Worm (Caenorhabditis elegans) whole organism, young adult: ENCODE data around the gene fipr-29.

Source experiments
- C06A6.2 ChIP-seq: fragments of 200-800 bp; sonication (Bioruptor generic); conservative IDR thresholded peaks from 2 replicates; pipeline ENCODE4 v1.3.6; 2022; ENCODE audit warnings: missing genetic modification characterization, missing compliant biosample characterization
- C17E4.6 ChIP-seq: fragments of 200-800 bp; sonication (Bioruptor generic); IDR thresholded peaks from 2 replicates; pipeline ENCODE4 v1.3.6; 2022; ENCODE audit warnings: missing genetic modification reagents, missing genetic modification characterization, missing compliant biosample characterization
- T07F8.4 ChIP-seq: sonication (generic microtip); optimal IDR thresholded peaks from 2 replicates; lab custom pipeline; 2016; ENCODE audit warnings: mild to moderate bottlenecking, missing genetic modification characterization, moderate library complexity, missing compliant biosample characterization
- athp-1 ChIP-seq: sonication (generic microtip); optimal IDR thresholded peaks from 2 replicates; lab custom pipeline; 2017; ENCODE audit warnings: mild to moderate bottlenecking, missing genetic modification characterization, missing compliant biosample characterization
- ceh-58 ChIP-seq: fragments of 200-800 bp; sonication (Bioruptor generic); IDR thresholded peaks from 2 replicates; pipeline ENCODE4 v1.3.6; 2022; ENCODE audit warnings: missing genetic modification characterization, missing compliant biosample characterization
- hmg-20 ChIP-seq: fragments of 200-800 bp; sonication (Bioruptor generic); IDR thresholded peaks from 2 replicates; pipeline ENCODE4 v1.3.6; 2022; ENCODE audit warnings: missing genetic modification reagents, missing genetic modification characterization, missing compliant biosample characterization
- madf-3 ChIP-seq: fragments of 200-800 bp; sonication (Bioruptor generic); IDR thresholded peaks from 2 replicates; pipeline ENCODE4 v1.3.6; 2022; ENCODE audit warnings: missing genetic modification reagents, missing genetic modification characterization, missing compliant biosample characterization
- nfya-2 ChIP-seq: fragments of 200-800 bp; sonication (Bioruptor generic); IDR thresholded peaks from 2 replicates; pipeline ENCODE4 v1.3.6; 2022; ENCODE audit warnings: missing genetic modification reagents, missing genetic modification characterization, missing compliant biosample characterization
- pha-4 ChIP-seq: fragments of 150-350 bp; sonication (generic microtip); optimal IDR thresholded peaks from 2 replicates; lab custom pipeline; 2014; ENCODE audit warnings: missing biosample characterization, missing genetic modification reagents, missing genetic modification characterization
- rpc-1 ChIP-seq, 2 experiments: fragments of 150-350 bp in 1 of 2; sonication (generic microtip) in 1 of 2; optimal IDR thresholded peaks; 2 replicates each; lab custom pipeline; 2014 to 2018; ENCODE audit warnings: missing biosample characterization in 1 of 2, missing genetic modification characterization in 1 of 2, missing genetic modification reagents in 1 of 2, missing genotype in 1 of 2
- snpc-4 ChIP-seq, 5 experiments: fragments of 150-350 bp in 1 of 5; sonication (generic microtip) in 4 of 5; optimal IDR thresholded peaks; 2 replicates each; lab custom pipeline; 2014 to 2018; ENCODE audit warnings: missing genetic modification characterization in 5 of 5, missing biosample characterization in 3 of 5, antibody characterized with exemption in 2 of 5, mild to moderate bottlenecking in 2 of 5, missing compliant biosample characterization in 2 of 5, missing genotype in 2 of 5, moderate library complexity in 2 of 5, missing genetic modification reagents in 1 of 5
- unc-130 ChIP-seq: sonication (generic microtip); optimal IDR thresholded peaks from 2 replicates; lab custom pipeline; 2016; ENCODE audit warnings: missing genetic modification reagents, missing genetic modification characterization, missing compliant biosample characterization
- unc-62 ChIP-seq: fragments of 150-350 bp; optimal IDR thresholded peaks from 2 replicates; lab custom pipeline; 2014; ENCODE audit warnings: missing biosample characterization, missing genetic modification reagents, missing genetic modification characterization
- xnd-1 ChIP-seq: sonication (generic microtip); optimal IDR thresholded peaks from 2 replicates; lab custom pipeline; 2016; ENCODE audit warnings: missing genotype, missing genetic modification reagents, missing genetic modification characterization, missing compliant biosample characterization

DNA sequence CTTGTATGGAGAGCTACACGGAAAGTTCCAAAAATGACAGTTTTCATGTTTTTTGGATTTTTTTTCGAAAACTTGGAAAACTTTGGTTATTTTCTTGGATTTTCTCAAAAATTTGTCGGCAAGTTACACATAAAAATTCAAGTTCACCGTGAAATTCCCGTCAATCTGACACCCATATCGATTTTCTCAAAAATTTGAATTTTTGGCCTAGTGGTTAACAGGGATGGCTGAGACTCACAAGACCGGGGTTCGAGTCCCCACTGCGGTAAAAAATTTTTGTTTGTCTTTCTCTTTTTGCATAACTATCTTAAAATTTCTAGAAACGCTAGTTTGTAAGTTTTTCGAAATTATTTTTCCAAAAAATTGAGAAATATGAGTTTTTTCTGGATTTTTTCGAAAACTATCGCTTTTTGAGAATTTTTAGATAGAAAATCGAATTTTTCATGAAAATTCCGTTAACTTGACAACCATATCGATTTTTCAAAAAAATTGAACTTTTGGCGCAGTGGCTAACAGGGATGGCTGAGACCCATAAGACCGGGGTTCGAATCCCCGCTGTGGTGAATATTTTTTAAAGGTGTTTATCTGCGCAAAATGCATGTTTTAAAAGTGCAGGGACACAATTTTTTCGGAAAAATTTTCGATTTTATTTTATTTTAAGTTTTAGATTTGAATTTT is 40.6 kb upstream of the fipr-29 start:
- no peak for TF ChIP-seq C17E4.6
- no peak for TF ChIP-seq unc-130 (GFP tag; lab: Kevin White, UChicago)
- TF ChIP-seq pha-4 (tag; lab: Kevin White, UChicago), result no peak
- TF ChIP-seq rpc-1 (optimal IDR thresholded peaks at IDR 0.05; lab: Kevin White, UChicago), result peak; percentile 30
- TF ChIP-seq rpc-1 (tag; optimal IDR thresholded peaks at IDR 0.05; lab: Kevin White, UChicago), result peak; percentile 51
- no peak for TF ChIP-seq unc-62 (GFP tag; lab: Kevin White, UChicago)
- TF ChIP-seq hmg-20 (GFP tag; lab: Robert Waterston, UW), result no peak
- no peak for TF ChIP-seq snpc-4 (GFP tag; optimal IDR thresholded peaks at IDR 0.05; lab: Kevin White, UChicago)
- no peak for TF ChIP-seq snpc-4 (tag; optimal IDR thresholded peaks at IDR 0.05; lab: Kevin White, UChicago)
- TF ChIP-seq xnd-1 (tag; lab: Kevin White, UChicago), result no peak
- TF ChIP-seq T07F8.4, result no peak
- no peak for TF ChIP-seq C06A6.2 (GFP tag; lab: Robert Waterston, UW)
- TF ChIP-seq athp-1, result no peak
- TF ChIP-seq madf-3, result no peak
- TF ChIP-seq nfya-2 (GFP tag; lab: Robert Waterston, UW), result no peak
- TF ChIP-seq ceh-58 (GFP tag; lab: Robert Waterston, UW), result no peak
